Fruit fly (Drosophila melanogaster) whole organism, adult: ENCODE results near the gene ihog.

Experiments
- CG11617 ChIP-seq: fragments of 200-800 bp; sonication (Bioruptor generic); optimal IDR thresholded peaks from 2 replicates; lab custom pipeline; 2017; ENCODE audit warnings: mild to moderate bottlenecking, missing biosample characterization, missing genetic modification reagents, missing genetic modification characterization
- CG12768 ChIP-seq: fragments of 200-800 bp; sonication (Bioruptor generic); optimal IDR thresholded peaks from 2 replicates; lab custom pipeline; 2017; ENCODE audit warnings: missing biosample characterization, missing genetic modification characterization, mild to moderate bottlenecking, moderate library complexity, missing genetic modification reagents
- CG14711 ChIP-seq: fragments of 200-800 bp; sonication (Bioruptor generic); optimal IDR thresholded peaks from 2 replicates; lab custom pipeline; 2018; ENCODE audit warnings: missing biosample characterization, mild to moderate bottlenecking, missing genetic modification characterization, moderate library complexity
- CG1620 ChIP-seq: fragments of 200-800 bp; sonication (Bioruptor generic); optimal IDR thresholded peaks from 2 replicates; lab custom pipeline; 2016; ENCODE audit warnings: missing biosample characterization, missing genetic modification characterization
- CG33017 ChIP-seq: fragments of 200-800 bp; sonication (Bioruptor generic); optimal IDR thresholded peaks from 2 replicates; lab custom pipeline; 2018; ENCODE audit warnings: missing biosample characterization, mild to moderate bottlenecking, missing genetic modification characterization, moderate library complexity
- CG5204 ChIP-seq: fragments of 200-800 bp; sonication (Bioruptor generic); optimal IDR thresholded peaks from 2 replicates; lab custom pipeline; 2016; ENCODE audit warnings: missing biosample characterization, missing genetic modification characterization
- CG7045 ChIP-seq: fragments of 200-800 bp; sonication (Bioruptor generic); optimal IDR thresholded peaks from 2 replicates; lab custom pipeline; 2017; ENCODE audit warnings: missing biosample characterization, mild to moderate bottlenecking, missing genetic modification characterization
- CG7101 ChIP-seq: fragments of 200-800 bp; sonication (Bioruptor generic); optimal IDR thresholded peaks from 2 replicates; lab custom pipeline; 2018; ENCODE audit warnings: missing biosample characterization, mild to moderate bottlenecking, missing genetic modification characterization, moderate library complexity
- Clk ChIP-seq: fragments of 200-800 bp; sonication (Bioruptor generic); optimal IDR thresholded peaks from 2 replicates; lab custom pipeline; 2017; ENCODE audit warnings: missing biosample characterization, missing genetic modification characterization
- Crg-1 ChIP-seq: fragments of 200-800 bp; sonication (Bioruptor generic); optimal IDR thresholded peaks from 2 replicates; lab custom pipeline; 2016; ENCODE audit warnings: missing biosample characterization, missing genetic modification characterization
- Hr96 ChIP-seq: fragments of 200-800 bp; sonication (Bioruptor generic); optimal IDR thresholded peaks from 2 replicates; lab custom pipeline; 2016; ENCODE audit warnings: missing biosample characterization, missing genetic modification characterization
- Mnt ChIP-seq: fragments of 200-800 bp; sonication (Bioruptor generic); optimal IDR thresholded peaks from 2 replicates; lab custom pipeline; 2016; ENCODE audit warnings: missing biosample characterization, mild to moderate bottlenecking, missing genetic modification characterization
- bab1 ChIP-seq: fragments of 200-800 bp; sonication (Bioruptor generic); optimal IDR thresholded peaks from 3 replicates; lab custom pipeline; 2019; ENCODE audit warnings: missing biosample characterization, mild to moderate bottlenecking, missing genetic modification characterization, moderate library complexity
- cic ChIP-seq: fragments of 200-800 bp; sonication (Bioruptor generic); optimal IDR thresholded peaks from 2 replicates; lab custom pipeline; 2017; ENCODE audit warnings: missing biosample characterization, mild to moderate bottlenecking, missing genetic modification characterization, moderate library complexity
- cnc ChIP-seq, 2 experiments: fragments of >200 bp; optimal IDR thresholded peaks; 2 replicates each; lab custom pipeline; 2017
- kay ChIP-seq: fragments of 200-800 bp; sonication (Bioruptor generic); peaks from one replicate; lab custom pipeline; 2016; ENCODE audit warnings: missing biosample characterization, missing genetic modification characterization, borderline replicate concordance
- ovo ChIP-seq: fragments of 200-800 bp; sonication (Bioruptor generic); optimal IDR thresholded peaks from 2 replicates; lab custom pipeline; 2016; ENCODE audit warnings: missing biosample characterization, missing genetic modification characterization
- pad ChIP-seq: fragments of 200-800 bp; sonication (Bioruptor generic); optimal IDR thresholded peaks from 3 replicates; lab custom pipeline; 2017; ENCODE audit warnings: missing biosample characterization, missing genetic modification characterization, mild to moderate bottlenecking, moderate library complexity, missing genetic modification reagents
- tj ChIP-seq: fragments of 200-800 bp; sonication (Bioruptor generic); optimal IDR thresholded peaks from 3 replicates; lab custom pipeline; 2017; ENCODE audit warnings: missing biosample characterization, mild to moderate bottlenecking, missing genetic modification characterization, moderate library complexity
- toe ChIP-seq: fragments of 200-800 bp; sonication (Bioruptor generic); optimal IDR thresholded peaks from 2 replicates; lab custom pipeline; 2016; ENCODE audit warnings: missing biosample characterization, missing genetic modification characterization

The ihog gene

DNA sequence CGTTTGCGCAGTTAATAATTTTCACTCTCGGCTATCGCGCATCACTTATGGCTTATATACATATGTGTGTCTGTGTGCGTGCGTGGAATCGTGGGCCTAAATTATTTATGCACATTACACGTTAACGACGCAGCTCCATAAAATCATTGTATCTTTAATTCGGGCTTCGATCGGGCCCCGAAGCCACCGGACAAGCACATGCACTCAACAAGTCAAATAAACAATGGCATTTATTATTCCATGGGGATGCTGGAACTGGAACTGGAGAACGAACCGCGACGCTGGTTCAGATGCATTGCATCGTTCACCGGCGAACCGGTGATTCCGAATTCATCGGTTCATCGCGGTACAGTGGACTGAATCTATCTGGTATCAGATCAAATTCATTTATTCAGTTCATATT lies at the start of gene ihog:
Gene ihog (minus strand): TSS at position 269 of the 403 bp plus-strand sequence.
- no peak for TF ChIP-seq CG14711
- TF ChIP-seq bab1 (GFP tag; lab: Kevin White, UChicago) = peak; percentile 19
- peak; percentile 12 for TF ChIP-seq pad (GFP tag; lab: Kevin White, UChicago)
- peak; percentile 33 for TF ChIP-seq Mnt (GFP tag; lab: Kevin White, UChicago)

DNA sequence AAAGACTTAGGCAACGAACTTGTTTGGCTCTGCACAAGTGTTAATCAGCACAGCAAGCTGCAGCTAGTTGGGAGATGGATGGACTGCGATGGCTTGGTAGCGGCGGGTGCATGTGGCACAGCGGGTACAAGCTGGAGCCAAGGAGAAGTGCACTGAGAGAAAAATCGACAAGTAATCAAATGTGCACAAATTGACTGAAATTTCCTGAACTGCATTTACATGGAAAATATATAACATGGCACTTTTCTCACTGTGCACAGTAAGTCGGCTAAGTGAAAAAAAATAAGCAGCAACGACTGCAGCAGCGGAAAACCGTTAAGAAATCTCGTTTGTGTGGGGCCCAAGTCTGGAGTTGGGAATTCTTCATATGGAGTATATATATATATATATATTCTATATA lies 42.5 kb upstream of the ihog start:
- TF ChIP-seq Mnt (GFP tag; lab: Kevin White, UChicago) (no peak), CG5204 (GFP tag; lab: Kevin White, UChicago) (no peak), CG11617 (GFP tag; lab: Kevin White, UChicago) (no peak), kay (GFP tag; lab: Kevin White, UChicago) (no peak), CG7101 (tag; lab: Kevin White, UChicago) (no peak), CG12768 (no peak), tj (GFP tag; lab: Kevin White, UChicago) (no peak), Clk (no peak), ovo (GFP tag; lab: Kevin White, UChicago) (no peak)

DNA sequence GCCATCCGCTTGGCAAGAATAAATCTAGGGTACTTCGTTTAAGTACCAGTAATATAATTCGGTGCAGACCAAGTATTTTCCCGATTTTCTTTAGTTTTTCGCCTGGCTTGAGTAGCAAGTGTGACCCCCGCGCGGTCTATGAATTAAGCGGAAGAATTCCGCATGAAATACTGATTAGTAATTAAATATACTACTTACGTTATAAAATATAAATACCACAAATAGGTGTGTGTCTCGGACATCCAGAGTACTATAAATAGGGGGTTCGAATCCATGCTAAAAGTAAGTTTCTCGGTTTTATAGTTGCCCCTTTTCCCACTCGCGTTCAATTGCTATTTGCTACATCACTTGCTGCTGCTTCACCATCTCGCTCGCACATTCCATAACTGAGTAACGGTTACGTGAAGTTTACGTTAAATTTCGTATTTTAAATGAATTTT lies 23.0 kb upstream of the ihog start, which contains the start of gene snRNP-U1-70K:
Gene snRNP-U1-70K (minus strand): TSS at position 141 of the 440 bp plus-strand sequence.
- TF ChIP-seq Mnt (GFP tag; lab: Kevin White, UChicago) (peak; percentile 30), CG5204 (GFP tag; lab: Kevin White, UChicago) (no peak), ovo (GFP tag; lab: Kevin White, UChicago) (peak; percentile 25), tj (GFP tag; lab: Kevin White, UChicago) (peak; percentile 46), pad (GFP tag; lab: Kevin White, UChicago) (peak; percentile 98), CG11617 (GFP tag; lab: Kevin White, UChicago) (no peak), cic (GFP tag; lab: Kevin White, UChicago) (peak; percentile 0)

DNA sequence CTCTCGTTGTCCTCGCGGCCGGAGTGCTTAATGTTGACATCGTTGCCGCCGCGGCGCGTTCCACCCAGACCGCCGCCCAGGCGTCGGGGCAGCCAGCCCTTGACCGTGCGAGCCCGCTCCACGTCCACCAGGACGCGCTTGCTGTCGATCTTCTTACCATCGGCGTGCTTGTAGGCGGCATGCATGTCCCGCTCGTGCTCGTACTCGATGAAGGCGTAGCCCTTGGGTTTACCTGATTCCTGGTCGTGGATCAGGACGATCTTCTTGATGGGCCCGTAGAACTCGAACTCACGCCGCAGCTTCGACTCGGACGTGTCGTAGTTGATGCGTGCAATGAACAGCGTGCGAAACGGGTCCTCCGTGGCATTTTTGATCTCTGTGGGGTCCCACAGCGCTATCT lies 22.2 kb upstream of the ihog start:
- TF ChIP-seq CG12768 (no peak), tj (GFP tag; lab: Kevin White, UChicago) (no peak), CG7101 (tag; lab: Kevin White, UChicago) (no peak), ovo (GFP tag; lab: Kevin White, UChicago) (no peak), kay (GFP tag; lab: Kevin White, UChicago) (no peak), CG14711 (no peak), CG7045 (GFP tag; lab: Kevin White, UChicago) (no peak), Clk (no peak), bab1 (GFP tag; lab: Kevin White, UChicago) (no peak), CG5204 (GFP tag; lab: Kevin White, UChicago) (no peak), CG1620 (GFP tag; lab: Kevin White, UChicago) (no peak), cnc (optimal IDR thresholded peaks at IDR 0.05; lab: Kevin White, UChicago) (no peak), toe (GFP tag; lab: Kevin White, UChicago) (no peak), CG33017 (tag; lab: Kevin White, UChicago) (no peak), Crg-1 (no peak), cic (GFP tag; lab: Kevin White, UChicago) (no peak), CG11617 (GFP tag; lab: Kevin White, UChicago) (no peak), pad (GFP tag; lab: Kevin White, UChicago) (no peak)

DNA sequence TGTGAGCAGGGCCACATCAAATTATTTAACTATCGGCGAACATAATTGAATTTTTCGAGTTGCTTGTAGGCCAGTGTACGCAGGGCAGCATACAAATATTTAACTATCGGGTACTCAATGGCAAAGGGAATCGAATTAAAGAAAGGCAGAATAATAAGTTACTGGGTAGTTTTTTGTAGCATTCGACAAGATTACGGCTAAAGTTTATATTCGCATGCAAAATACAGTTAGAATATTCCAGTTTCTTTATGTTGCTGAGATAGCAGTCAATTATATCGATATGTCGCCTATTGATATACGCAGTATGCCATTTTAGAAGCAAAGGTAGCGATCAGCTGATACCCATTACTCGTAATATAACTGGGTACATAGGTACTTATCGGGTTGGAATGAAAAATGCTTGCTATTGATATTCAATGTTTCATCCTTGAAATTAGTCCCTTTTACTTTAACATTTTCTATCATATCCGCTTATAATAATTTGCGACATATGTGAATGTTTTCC lies 19.5 kb upstream of the ihog start:
- no peak for TF ChIP-seq CG12768
- no peak for TF ChIP-seq cic (GFP tag; lab: Kevin White, UChicago)
- peak; percentile 29 for TF ChIP-seq bab1 (GFP tag; lab: Kevin White, UChicago)
- TF ChIP-seq CG1620 (GFP tag; lab: Kevin White, UChicago) = no peak
- no peak for TF ChIP-seq toe (GFP tag; lab: Kevin White, UChicago)
- TF ChIP-seq CG14711 = peak; percentile 2
- no peak for TF ChIP-seq ovo (GFP tag; lab: Kevin White, UChicago)
- TF ChIP-seq CG33017 (tag; lab: Kevin White, UChicago) = peak; percentile 24
- TF ChIP-seq Crg-1 = no peak
- peak; percentile 40 for TF ChIP-seq pad (GFP tag; lab: Kevin White, UChicago)
- TF ChIP-seq CG7045 (GFP tag; lab: Kevin White, UChicago) = no peak
- TF ChIP-seq CG7101 (tag; lab: Kevin White, UChicago) = peak; percentile 28
- peak; percentile 36 for TF ChIP-seq tj (GFP tag; lab: Kevin White, UChicago)
- TF ChIP-seq cnc (optimal IDR thresholded peaks at IDR 0.05; lab: Kevin White, UChicago) = no peak
- no peak for TF ChIP-seq Clk
- TF ChIP-seq kay (GFP tag; lab: Kevin White, UChicago) = no peak
- TF ChIP-seq Hr96 (GFP tag; lab: Kevin White, UChicago) = no peak
- no peak for TF ChIP-seq CG5204 (GFP tag; lab: Kevin White, UChicago)
- TF ChIP-seq Mnt (GFP tag; lab: Kevin White, UChicago) = no peak
- peak; percentile 51 for TF ChIP-seq CG11617 (GFP tag; lab: Kevin White, UChicago)

DNA sequence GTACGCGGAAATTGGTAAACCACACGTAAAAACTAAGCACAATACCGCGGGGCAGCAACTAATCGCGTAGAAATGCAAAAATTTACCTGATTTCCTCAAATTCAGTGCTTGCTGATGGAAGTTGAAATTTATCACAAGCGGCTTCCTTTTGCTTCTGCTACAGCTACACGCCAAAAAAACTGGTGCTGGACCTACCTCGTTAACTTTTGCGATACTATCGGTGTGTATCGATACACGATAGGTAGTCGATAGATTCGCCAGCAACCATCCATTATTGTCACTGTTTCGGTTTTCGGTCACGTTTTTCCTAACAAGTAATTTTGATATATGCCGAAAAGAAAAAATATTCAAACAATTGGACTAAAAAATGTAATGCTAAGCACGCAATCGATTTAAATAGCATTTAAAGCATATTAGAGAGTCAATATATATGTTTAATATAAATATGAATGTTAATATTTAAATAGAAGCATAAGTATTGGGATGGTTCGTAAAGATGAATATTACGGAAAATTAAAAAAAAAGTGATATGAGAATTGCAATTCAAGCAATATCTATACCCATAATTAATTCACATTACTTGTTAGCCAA lies 18.9 kb upstream of the ihog start, which contains the start of gene Sumo:
Gene Sumo (minus strand): TSS at position 223 of the 591 bp plus-strand sequence.
- TF ChIP-seq CG12768 = no peak
- TF ChIP-seq CG14711 = no peak
- TF ChIP-seq CG1620 (GFP tag; lab: Kevin White, UChicago) = no peak
- no peak for TF ChIP-seq cic (GFP tag; lab: Kevin White, UChicago)
- no peak for TF ChIP-seq cnc (optimal IDR thresholded peaks at IDR 0.05; lab: Kevin White, UChicago)
- TF ChIP-seq pad (GFP tag; lab: Kevin White, UChicago) = peak; percentile 22
- peak; percentile 11 for TF ChIP-seq bab1 (GFP tag; lab: Kevin White, UChicago)
- TF ChIP-seq Mnt (GFP tag; lab: Kevin White, UChicago) = peak; percentile 37
- peak; percentile 72 for TF ChIP-seq Hr96 (GFP tag; lab: Kevin White, UChicago)
- peak; percentile 14 for TF ChIP-seq Clk
- no peak for TF ChIP-seq toe (GFP tag; lab: Kevin White, UChicago)
- no peak for TF ChIP-seq Crg-1
- TF ChIP-seq ovo (GFP tag; lab: Kevin White, UChicago) = no peak
